Fruit fly (Drosophila melanogaster): ENCODE results near the gene CG12643.

dm6 chrX:10307955-10308354 lies 42.9 kb upstream of the CG12643 start:
- no peak for TF ChIP-seq ttk (optimal IDR thresholded peaks at IDR 0.05)
- no peak for TF ChIP-seq h (optimal IDR thresholded peaks at IDR 0.05)
- no peak for TF ChIP-seq Myc (optimal IDR thresholded peaks at IDR 0.05)
- no peak for TF ChIP-seq psq (optimal IDR thresholded peaks at IDR 0.05)
